Fruit fly (Drosophila melanogaster) S2 (cell line): Measurements from ENCODE around the gene fh.

Experiments
- CG8478 ChIP-seq: fragments of >200 bp; optimal IDR thresholded peaks from 2 replicates; lab custom pipeline; 2018
- CTCF ChIP-seq, 2 experiments: fragments of >200 bp; optimal IDR thresholded peaks; 2 replicates each; lab custom pipeline; 2018

- TF ChIP-seq CTCF (optimal IDR thresholded peaks at IDR 0.05; lab: Kevin White, UChicago): no peak
- TF ChIP-seq CG8478 (lab: Kevin White, UChicago): no peak
Measured at dm6 chrX:9163645-9164509, 15.0 kb upstream of the fh start.
